Fruit fly (Drosophila melanogaster) whole organism, prepupa: ENCODE data around the gene Iris.

Experiments used
- CG10631 ChIP-seq: fragments of 200-800 bp; sonication (Bioruptor generic); optimal IDR thresholded peaks from 2 replicates; lab custom pipeline; 2016; ENCODE audit warnings: missing biosample characterization, missing genetic modification characterization
- CG10669 ChIP-seq: fragments of 200-800 bp; sonication (Bioruptor generic); optimal IDR thresholded peaks from 3 replicates; lab custom pipeline; 2018; ENCODE audit warnings: missing biosample characterization, mild to moderate bottlenecking, missing genetic modification characterization, moderate library complexity
- CG11294 ChIP-seq: fragments of 200-800 bp; sonication (Bioruptor generic); IDR thresholded peaks from 2 replicates; pipeline ENCODE4 v1.3.6; 2022; ENCODE audit warnings: missing biosample characterization, missing genetic modification characterization
- CG15336 ChIP-seq: fragments of 200-800 bp; sonication (Bioruptor generic); IDR thresholded peaks from 2 replicates; pipeline ENCODE4 v1.3.6; 2022; ENCODE audit warnings: missing biosample characterization, missing genetic modification characterization
- CG3032 ChIP-seq: fragments of 200-800 bp; optimal IDR thresholded peaks from 2 replicates; lab custom pipeline; 2019; ENCODE audit warnings: missing biosample characterization, mild to moderate bottlenecking, missing genetic modification characterization, moderate library complexity
- CG32006 ChIP-seq: fragments of 200-800 bp; sonication (Bioruptor generic); optimal IDR thresholded peaks from 3 replicates; lab custom pipeline; 2017; ENCODE audit warnings: missing biosample characterization, mild to moderate bottlenecking, missing genetic modification characterization
- CG3919 ChIP-seq: fragments of 200-800 bp; sonication (Bioruptor generic); optimal IDR thresholded peaks from 3 replicates; lab custom pipeline; 2016; ENCODE audit warnings: missing biosample characterization, missing genetic modification characterization
- CG6276 ChIP-seq: fragments of 200-800 bp; sonication (Bioruptor generic); optimal IDR thresholded peaks from 2 replicates; lab custom pipeline; 2017; ENCODE audit warnings: missing biosample characterization, mild to moderate bottlenecking, missing genetic modification characterization
- CG6808 ChIP-seq: fragments of 200-800 bp; sonication (Bioruptor generic); optimal IDR thresholded peaks from 3 replicates; lab custom pipeline; 2017; ENCODE audit warnings: missing biosample characterization, missing genetic modification characterization, mild to moderate bottlenecking, moderate library complexity, missing genetic modification reagents
- CG6854 ChIP-seq: fragments of 200-800 bp; sonication (Bioruptor generic); optimal IDR thresholded peaks from 2 replicates; lab custom pipeline; 2017; ENCODE audit warnings: missing biosample characterization, mild to moderate bottlenecking, missing genetic modification characterization
- CG7368 ChIP-seq: fragments of 200-800 bp; sonication (Bioruptor generic); optimal IDR thresholded peaks from 3 replicates; lab custom pipeline; 2016; ENCODE audit warnings: missing biosample characterization, missing genetic modification characterization
- CG8119 ChIP-seq: fragments of 200-800 bp; sonication (Bioruptor generic); IDR thresholded peaks from 3 replicates; pipeline ENCODE4 v1.3.6; 2022; ENCODE audit warnings: missing biosample characterization, missing genetic modification characterization
- CG8632 ChIP-seq: fragments of 200-800 bp; sonication (Bioruptor generic); optimal IDR thresholded peaks from 3 replicates; lab custom pipeline; 2016; ENCODE audit warnings: missing biosample characterization, missing genetic modification characterization
- CG9139 ChIP-seq: fragments of 200-800 bp; sonication (Bioruptor generic); optimal IDR thresholded peaks from 3 replicates; lab custom pipeline; 2017; ENCODE audit warnings: missing biosample characterization, mild to moderate bottlenecking, missing genetic modification characterization
- Eip75B ChIP-seq: fragments of 200-800 bp; sonication (Bioruptor generic); optimal IDR thresholded peaks from 3 replicates; lab custom pipeline; 2016; ENCODE audit warnings: missing biosample characterization, missing genetic modification characterization
- Eip93F ChIP-seq: fragments of 200-800 bp; sonication (Bioruptor generic); optimal IDR thresholded peaks from 2 replicates; lab custom pipeline; 2016; ENCODE audit warnings: missing biosample characterization, mild to moderate bottlenecking, missing genetic modification characterization
- Gug ChIP-seq: fragments of 200-800 bp; sonication (Bioruptor generic); IDR thresholded peaks from 2 replicates; pipeline ENCODE4 v1.3.6; 2022; ENCODE audit warnings: missing biosample characterization, missing genetic modification characterization
- Smox ChIP-seq: fragments of 200-800 bp; sonication (Bioruptor generic); optimal IDR thresholded peaks from 3 replicates; lab custom pipeline; 2016; ENCODE audit warnings: missing biosample characterization, missing genetic modification characterization
- Sox102F ChIP-seq: fragments of 200-800 bp; sonication (Bioruptor generic); optimal IDR thresholded peaks from 2 replicates; lab custom pipeline; 2016; ENCODE audit warnings: missing biosample characterization, mild to moderate bottlenecking, missing genetic modification characterization
- achi ChIP-seq: fragments of 200-800 bp; sonication (Bioruptor generic); optimal IDR thresholded peaks from 3 replicates; lab custom pipeline; 2016; ENCODE audit warnings: missing biosample characterization, missing genetic modification characterization
- eg ChIP-seq: fragments of 200-800 bp; sonication (Bioruptor generic); IDR thresholded peaks from 3 replicates; pipeline ENCODE4 v1.3.6; 2022; ENCODE audit warnings: missing biosample characterization, missing genetic modification characterization
- esn ChIP-seq: fragments of 200-800 bp; sonication (Bioruptor generic); optimal IDR thresholded peaks from 2 replicates; lab custom pipeline; 2016; ENCODE audit warnings: missing biosample characterization, mild to moderate bottlenecking, missing genetic modification characterization, moderate library complexity
- fd59A ChIP-seq: fragments of 200-800 bp; sonication (Bioruptor generic); optimal IDR thresholded peaks from 2 replicates; lab custom pipeline; 2017; ENCODE audit warnings: missing biosample characterization, mild to moderate bottlenecking, missing genetic modification characterization, missing genetic modification reagents
- fd85E ChIP-seq: fragments of 200-800 bp; sonication (Bioruptor generic); optimal IDR thresholded peaks from 3 replicates; lab custom pipeline; 2016; ENCODE audit warnings: missing biosample characterization, missing genetic modification characterization
- fkh ChIP-seq: fragments of 200-800 bp; sonication (Bioruptor generic); optimal IDR thresholded peaks from 3 replicates; lab custom pipeline; 2017; ENCODE audit warnings: missing biosample characterization, mild to moderate bottlenecking, missing genetic modification characterization, moderate library complexity
- net ChIP-seq: fragments of 200-800 bp; sonication (Bioruptor generic); optimal IDR thresholded peaks from 3 replicates; lab custom pipeline; 2016; ENCODE audit warnings: missing biosample characterization, missing genetic modification characterization
- ss ChIP-seq, 2 experiments: fragments of 200-800 bp; sonication (Bioruptor generic); optimal IDR thresholded peaks; 2 replicates in 1 of 2; 3 replicates in 1 of 2; lab custom pipeline; 2017 to 2018; ENCODE audit warnings: mild to moderate bottlenecking in 2 of 2, missing biosample characterization in 2 of 2, missing genetic modification characterization in 2 of 2, moderate library complexity in 1 of 2
- svp ChIP-seq: fragments of 200-800 bp; sonication (Bioruptor generic); peaks from one replicate; lab custom pipeline; 2016; ENCODE audit warnings: missing biosample characterization, missing genetic modification characterization
- topi ChIP-seq: fragments of 200-800 bp; sonication (Bioruptor generic); optimal IDR thresholded peaks from 3 replicates; lab custom pipeline; 2016; ENCODE audit warnings: missing biosample characterization, missing genetic modification characterization

Iris gene

DNA sequence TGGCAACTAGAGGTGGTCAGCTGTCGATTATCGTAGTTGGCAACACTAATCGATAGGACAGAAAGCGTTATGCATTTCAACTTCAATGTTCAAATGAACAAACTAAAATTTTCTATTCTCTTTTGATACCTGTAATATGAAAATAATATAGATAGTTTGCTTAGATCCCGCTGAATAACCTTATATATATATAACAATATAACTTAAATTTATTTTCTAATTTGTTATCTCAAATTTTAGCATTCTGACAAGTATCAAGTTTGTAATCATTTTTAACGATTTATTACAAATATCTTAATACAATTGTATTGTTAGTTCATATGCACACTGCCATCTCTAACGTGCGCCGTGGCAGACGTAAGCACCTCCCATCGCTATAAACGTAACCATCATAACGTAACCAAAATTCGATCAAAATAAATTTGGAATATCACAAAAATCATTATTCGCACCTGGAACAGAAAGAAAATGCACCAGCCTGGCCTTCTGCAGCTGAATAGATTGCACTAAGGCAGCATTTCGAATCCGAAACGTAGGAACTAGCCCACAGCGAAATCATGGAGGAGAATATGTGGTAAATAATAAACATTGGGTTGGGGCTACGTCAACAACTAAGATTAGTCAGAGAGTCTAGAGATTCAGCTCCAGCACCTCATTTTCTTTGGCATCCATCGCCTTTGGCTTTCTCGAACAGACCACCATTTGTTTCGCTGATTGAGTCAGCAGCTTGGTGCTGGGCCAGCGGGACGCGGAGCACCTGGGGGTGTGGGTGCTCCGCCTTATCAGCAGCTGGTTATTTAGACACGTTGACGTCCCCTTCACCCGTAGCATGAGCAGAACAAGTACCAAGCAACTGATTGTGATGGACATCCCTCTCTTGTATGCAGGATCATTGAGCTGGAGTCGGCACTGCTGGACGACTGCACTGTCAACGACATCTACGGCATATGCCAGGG lies 4.7 kb downstream of the Iris start, which contains the start of the genes Pino and TBC1D23 (continued):
- peak; percentile 38 for TF ChIP-seq CG7368 (GFP tag; lab: Kevin White, UChicago)
- TF ChIP-seq ss (GFP tag; optimal IDR thresholded peaks at IDR 0.05; lab: Kevin White, UChicago) = peak in 1 of 2 experiments; percentile 46
- TF ChIP-seq fd85E (GFP tag; lab: Kevin White, UChicago) = no peak
- TF ChIP-seq fd59A (GFP tag; lab: Kevin White, UChicago) = peak; percentile 20
- peak; percentile 38 for TF ChIP-seq achi (GFP tag; lab: Kevin White, UChicago)
- TF ChIP-seq CG6808 (GFP tag; lab: Kevin White, UChicago) = peak; percentile 28
- peak; percentile 56 for TF ChIP-seq CG3919 (GFP tag; lab: Kevin White, UChicago)
- no peak for TF ChIP-seq Smox (GFP tag; lab: Kevin White, UChicago)
- TF ChIP-seq CG6276 (GFP tag; lab: Kevin White, UChicago) = peak; percentile 0
- peak; percentile 77 for TF ChIP-seq eg
- TF ChIP-seq CG9139 (GFP tag; lab: Kevin White, UChicago) = no peak
- peak; percentile 22; the same call in 1 of the 2 replicates for TF ChIP-seq CG11294 (GFP tag; lab: Robert Waterston, UW)
- TF ChIP-seq CG15336 (GFP tag; lab: Robert Waterston, UW) = peak; percentile 62; the same call in 1 of the 2 replicates
- no peak for TF ChIP-seq CG6854

DNA sequence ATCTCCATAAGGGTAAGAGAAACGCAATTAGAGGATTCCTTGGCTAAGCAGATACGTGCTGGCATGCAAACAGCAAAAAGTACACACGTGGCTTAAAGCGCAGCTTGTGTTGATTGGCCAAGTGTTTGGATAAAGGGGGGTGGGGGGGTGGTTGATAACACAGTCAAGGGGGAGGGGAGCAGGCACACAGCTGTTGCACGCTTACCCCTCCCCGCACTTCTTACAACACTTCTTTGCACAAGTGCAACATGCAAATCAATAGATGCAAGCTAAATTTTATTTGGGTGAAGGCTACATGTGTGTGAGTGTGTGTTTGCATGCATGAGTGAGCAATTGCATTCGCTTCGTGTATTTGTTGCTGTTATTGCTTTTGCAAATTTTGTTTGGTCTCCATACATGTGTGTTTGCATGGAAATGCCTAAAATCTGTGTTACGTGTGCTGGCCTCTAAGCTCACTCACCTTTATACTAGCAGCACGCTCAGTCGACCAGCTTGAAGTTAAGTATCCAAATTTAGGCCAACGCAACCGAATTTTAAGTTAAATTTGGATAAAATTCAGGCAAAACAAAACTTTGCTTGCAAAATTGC lies 5.5 kb downstream of the Iris start:
- no peak for TF ChIP-seq Gug
- TF ChIP-seq fkh = peak; percentile 29
- TF ChIP-seq CG32006 (GFP tag; lab: Kevin White, UChicago) = no peak
- TF ChIP-seq eg = peak; percentile 46; the same call in 1 of the 3 replicates

DNA sequence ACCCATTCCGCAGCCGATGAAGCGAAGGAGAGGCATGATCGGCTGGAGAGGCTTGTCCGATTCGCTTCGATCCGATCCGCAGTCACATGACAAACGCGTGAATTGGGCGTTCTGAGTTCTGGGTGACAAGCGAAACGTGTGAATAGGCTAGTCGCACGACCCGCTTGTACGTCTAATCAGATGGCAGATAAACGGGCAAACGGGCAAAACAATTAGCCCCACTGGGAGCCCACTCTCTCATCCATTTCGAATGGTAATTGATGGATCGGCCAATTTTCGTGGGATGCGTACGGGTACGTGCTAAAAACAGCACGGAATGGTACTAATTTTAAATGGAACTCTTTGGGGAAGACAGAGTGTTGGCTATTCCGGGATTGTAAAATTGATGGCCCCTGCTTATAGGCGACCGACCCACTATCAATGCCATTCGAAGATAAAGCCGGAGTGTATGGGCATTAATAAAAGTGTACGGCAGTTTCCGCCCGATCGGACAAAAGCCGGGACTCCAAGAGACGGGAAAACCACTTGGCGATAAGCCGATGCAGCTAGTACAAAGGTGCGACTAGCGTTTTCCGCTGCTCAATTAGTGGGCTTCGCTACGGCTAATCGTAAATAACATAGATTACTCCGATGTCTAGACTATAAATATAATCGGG lies 6.3 kb downstream of the Iris start:
- no peak for TF ChIP-seq esn
- no peak for TF ChIP-seq CG15336 (GFP tag; lab: Robert Waterston, UW)
- TF ChIP-seq eg = no peak
- TF ChIP-seq CG8632 (GFP tag; lab: Kevin White, UChicago) = no peak
- TF ChIP-seq CG8119 (GFP tag; lab: Robert Waterston, UW) = no peak
- no peak for TF ChIP-seq Sox102F
- no peak for TF ChIP-seq Gug
- no peak for TF ChIP-seq CG3032 (tag; lab: Kevin White, UChicago)
- TF ChIP-seq fkh = no peak
- TF ChIP-seq CG10631 (GFP tag; lab: Kevin White, UChicago) = no peak
- TF ChIP-seq CG32006 (GFP tag; lab: Kevin White, UChicago) = no peak
- TF ChIP-seq topi (GFP tag; lab: Kevin White, UChicago) = no peak
- no peak for TF ChIP-seq net (GFP tag; lab: Kevin White, UChicago)
- TF ChIP-seq Eip75B (GFP tag; lab: Kevin White, UChicago) = no peak
- TF ChIP-seq CG6808 (GFP tag; lab: Kevin White, UChicago) = no peak
- TF ChIP-seq CG11294 (GFP tag; lab: Robert Waterston, UW) = no peak

DNA sequence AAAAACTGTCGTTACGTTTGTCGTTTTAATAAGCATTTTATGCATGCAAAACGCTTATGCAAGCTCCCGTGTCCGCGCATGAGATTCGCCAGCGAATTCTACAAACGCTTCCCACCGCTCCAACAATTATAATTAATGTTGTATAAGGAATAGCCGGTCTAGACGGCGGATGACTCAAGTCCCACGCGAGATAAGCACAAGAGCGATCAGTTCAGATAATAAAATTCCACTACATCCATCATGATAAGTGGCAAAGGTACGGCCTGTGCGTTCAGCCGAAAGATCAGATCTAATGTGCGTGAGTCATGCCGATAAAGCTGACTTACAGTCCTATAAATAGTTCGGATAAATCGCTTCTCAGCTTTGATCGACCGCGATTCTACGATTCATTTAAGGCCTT lies 7.4 kb downstream of the Iris start:
- no peak for TF ChIP-seq CG11294 (GFP tag; lab: Robert Waterston, UW)
- peak; percentile 66 for TF ChIP-seq svp (GFP tag; lab: Kevin White, UChicago)
- no peak for TF ChIP-seq Eip75B (GFP tag; lab: Kevin White, UChicago)
- no peak for TF ChIP-seq CG10669
- TF ChIP-seq Eip93F (GFP tag; lab: Kevin White, UChicago) = no peak
- TF ChIP-seq, all 60 proteins: peak for 1
